Worm (Caenorhabditis elegans) whole organism, dauer: Measurements from ENCODE around the gene lim-8.

ENCODE experiments used
- unc-62 ChIP-seq: sonication (generic microtip); optimal IDR thresholded peaks from 2 replicates; lab custom pipeline; 2017; ENCODE audit warnings: missing biosample characterization, missing genetic modification reagents, missing genetic modification characterization

lim-8 gene

ce11 chrIII:6802488-6802887 lies at the start of gene lim-8:
Gene lim-8 (plus strand): TSS chrIII:6802788.
- no peak for TF ChIP-seq unc-62 (GFP tag; lab: Kevin White, UChicago)

ce11 chrIII:6756769-6757168 lies 45.8 kb upstream of the lim-8 start:
- TF ChIP-seq unc-62 (GFP tag; lab: Kevin White, UChicago): no peak

- TF ChIP-seq unc-62 (GFP tag; lab: Kevin White, UChicago): no peak
Observed at ce11 chrIII:6795326-6795725, 7.3 kb upstream of the lim-8 start, which contains the start of gene R05H11.1. Gene R05H11.1 (plus strand): TSS chrIII:6795626.

- no peak for TF ChIP-seq unc-62 (GFP tag; lab: Kevin White, UChicago)
Observed at ce11 chrIII:6797965-6798364, 4.6 kb upstream of the lim-8 start, which contains the start of gene R05H11.2. Gene R05H11.2 (plus strand): TSS chrIII:6798297.

- TF ChIP-seq unc-62 (GFP tag; lab: Kevin White, UChicago): no peak
Observed at ce11 chrIII:6798906-6799305, 3.7 kb upstream of the lim-8 start.

- TF ChIP-seq unc-62 (GFP tag; lab: Kevin White, UChicago): no peak
Observed at ce11 chrIII:6799664-6800063, 2.9 kb upstream of the lim-8 start.

ce11 chrIII:6803107-6803506 lies 519 bp downstream of the lim-8 start:
- no peak for TF ChIP-seq unc-62 (GFP tag; lab: Kevin White, UChicago)

- no peak for TF ChIP-seq unc-62 (GFP tag; lab: Kevin White, UChicago)
Observed at ce11 chrIII:6805397-6805796, 2.8 kb downstream of the lim-8 start.

- no peak for TF ChIP-seq unc-62 (GFP tag; lab: Kevin White, UChicago)
Observed at ce11 chrIII:6816930-6817329, 14.3 kb downstream of the lim-8 start, which contains the start of gene F28F5.4. Gene F28F5.4 (minus strand): TSS chrIII:6817033.

ce11 chrIII:6818037-6818436 lies 15.4 kb downstream of the lim-8 start:
- TF ChIP-seq unc-62 (GFP tag; lab: Kevin White, UChicago): no peak

ce11 chrIII:6819322-6819901 lies 16.8 kb downstream of the lim-8 start, which contains the start of gene F28F5.6:
Gene F28F5.6 (minus strand): TSS chrIII:6819372.
- no peak for TF ChIP-seq unc-62 (GFP tag; lab: Kevin White, UChicago)

ce11 chrIII:6820343-6820985 lies 17.9 kb downstream of the lim-8 start, which contains the start of gene ten-1:
Gene ten-1 (plus strand): TSS chrIII:6820935.
- no peak for TF ChIP-seq unc-62 (GFP tag; lab: Kevin White, UChicago)

- TF ChIP-seq unc-62 (GFP tag; lab: Kevin White, UChicago): no peak
Observed at ce11 chrIII:6822790-6823189, 20.2 kb downstream of the lim-8 start.

ce11 chrIII:6826137-6826536 lies 23.5 kb downstream of the lim-8 start:
- TF ChIP-seq unc-62 (GFP tag; lab: Kevin White, UChicago): no peak

ce11 chrIII:6831312-6831711 lies 28.7 kb downstream of the lim-8 start:
- no peak for TF ChIP-seq unc-62 (GFP tag; lab: Kevin White, UChicago)

- TF ChIP-seq unc-62 (GFP tag; lab: Kevin White, UChicago): no peak
Observed at ce11 chrIII:6837320-6837719, 34.7 kb downstream of the lim-8 start.

- no peak for TF ChIP-seq unc-62 (GFP tag; lab: Kevin White, UChicago)
Observed at ce11 chrIII:6839091-6839490, 36.5 kb downstream of the lim-8 start.
